Worm (Caenorhabditis elegans): Measurements from ENCODE around the gene tebp-2.

DNA sequence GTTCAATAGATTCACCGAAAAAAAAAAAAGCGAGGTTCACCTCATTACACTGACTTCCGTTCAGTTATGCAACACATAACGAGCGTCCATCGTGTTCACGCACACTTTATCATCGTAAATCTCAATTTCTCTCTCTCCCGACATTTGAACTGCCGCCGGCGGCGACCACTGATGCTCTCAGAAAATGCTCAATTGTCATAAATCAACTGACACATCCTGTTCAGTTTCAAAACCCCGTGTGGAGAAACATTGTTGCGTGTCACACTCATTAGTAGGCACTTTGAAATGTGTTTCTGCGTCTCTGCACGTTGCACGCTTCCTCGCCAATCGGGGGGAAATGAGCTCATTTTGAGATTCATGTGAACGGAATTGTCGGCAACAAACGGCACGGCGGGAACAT, 5.6 kb upstream of the tebp-2 start:
- TF ChIP-seq Y55F3AM.14 (GFP tag; optimal IDR thresholded peaks at IDR 0.05) (no peak), sma-3 (GFP tag; optimal IDR thresholded peaks at IDR 0.05) (no peak), blmp-1 (tag; optimal IDR thresholded peaks at IDR 0.05; ENCODE audit: insufficient read depth) (no peak), nhr-12 (tag; optimal IDR thresholded peaks at IDR 0.05) (no peak), ceh-16 (tag; optimal IDR thresholded peaks at IDR 0.05) (no peak), nhr-21 (tag; optimal IDR thresholded peaks at IDR 0.05) (no peak), nhr-23 (tag; optimal IDR thresholded peaks at IDR 0.05) (no peak)
